Worm (Caenorhabditis elegans) whole organism, L3 larva: ENCODE data around the gene W08F4.7.
A peak's percentile ranks its signal among the peaks of the same experiment; 100 is the strongest.

Experiments
- R02D3.7 ChIP-seq: fragments of 150-350 bp; optimal IDR thresholded peaks from 2 replicates; lab custom pipeline; 2014; ENCODE audit warnings: missing biosample characterization, missing genetic modification characterization
- aly-2 ChIP-seq: fragments of 150-350 bp; optimal IDR thresholded peaks from 2 replicates; lab custom pipeline; 2014; ENCODE audit warnings: missing biosample characterization, missing genetic modification characterization
- ama-1 ChIP-seq: fragments of 150-350 bp; optimal IDR thresholded peaks from 2 replicates; lab custom pipeline; 2018
- ceh-16 ChIP-seq: sonication (generic microtip); optimal IDR thresholded peaks from 2 replicates; lab custom pipeline; 2017; ENCODE audit warnings: missing biosample characterization, missing genetic modification characterization
- ceh-82 ChIP-seq: fragments of 150-350 bp; optimal IDR thresholded peaks from 2 replicates; lab custom pipeline; 2014; ENCODE audit warnings: missing biosample characterization, missing genetic modification characterization
- ceh-9 ChIP-seq: sonication (generic microtip); optimal IDR thresholded peaks from 2 replicates; lab custom pipeline; 2018; ENCODE audit warnings: missing biosample characterization, missing genetic modification characterization
- elt-1 ChIP-seq: fragments of 150-350 bp; optimal IDR thresholded peaks from 2 replicates; lab custom pipeline; 2014; ENCODE audit warnings: missing biosample characterization, missing genetic modification characterization
- elt-2 ChIP-seq: sonication (generic microtip); optimal IDR thresholded peaks from 2 replicates; lab custom pipeline; 2016; ENCODE audit warnings: missing genetic modification reagents, mild to moderate bottlenecking, missing genetic modification characterization, missing compliant biosample characterization
- elt-3 ChIP-seq, 3 experiments: fragments of 150-350 bp in 1 of 3; sonication (generic microtip) in 2 of 3; optimal IDR thresholded peaks; 2 replicates in 2 of 3; 4 replicates in 1 of 3; lab custom pipeline; 2014 to 2017; ENCODE audit warnings: missing biosample characterization in 3 of 3, missing genetic modification characterization in 3 of 3
- eor-1 ChIP-seq, 2 experiments: fragments of 150-350 bp; optimal IDR thresholded peaks; 2 replicates each; lab custom pipeline; 2014 to 2018; ENCODE audit warnings: missing biosample characterization in 2 of 2, missing genetic modification characterization in 2 of 2
- fkh-10 ChIP-seq: sonication (generic microtip); optimal IDR thresholded peaks from 2 replicates; lab custom pipeline; 2017; ENCODE audit warnings: missing biosample characterization, missing genetic modification reagents, missing genetic modification characterization
- fkh-2 ChIP-seq: fragments of 150-350 bp; optimal IDR thresholded peaks from 2 replicates; lab custom pipeline; 2014; ENCODE audit warnings: missing biosample characterization, missing genetic modification reagents, missing genetic modification characterization
- hmg-11 ChIP-seq: sonication (generic microtip); optimal IDR thresholded peaks from 2 replicates; lab custom pipeline; 2016; ENCODE audit warnings: missing genetic modification characterization, missing compliant biosample characterization
- jun-1 ChIP-seq: fragments of 150-350 bp; optimal IDR thresholded peaks from 2 replicates; lab custom pipeline; 2014; ENCODE audit warnings: missing biosample characterization, missing genetic modification reagents, missing genetic modification characterization
- lin-15B ChIP-seq: fragments of 150-350 bp; optimal IDR thresholded peaks from 2 replicates; lab custom pipeline; 2014; ENCODE audit warnings: missing biosample characterization, missing genetic modification characterization
- lin-39 ChIP-seq: fragments of 150-350 bp; optimal IDR thresholded peaks from 2 replicates; lab custom pipeline; 2018; ENCODE audit warnings: missing biosample characterization, missing genetic modification reagents, missing genetic modification characterization
- mdl-1 ChIP-seq: fragments of 150-350 bp; optimal IDR thresholded peaks from 2 replicates; lab custom pipeline; 2014; ENCODE audit warnings: missing biosample characterization, missing genetic modification characterization
- mml-1 ChIP-seq: fragments of 150-350 bp; sonication (generic microtip); optimal IDR thresholded peaks from 3 replicates; lab custom pipeline; 2014; ENCODE audit warnings: missing biosample characterization, missing genetic modification characterization
- nfya-1 ChIP-seq: sonication (generic microtip); optimal IDR thresholded peaks from 2 replicates; lab custom pipeline; 2017; ENCODE audit warnings: missing genetic modification characterization, mild to moderate bottlenecking, missing compliant biosample characterization, antibody characterized with exemption, moderate library complexity; ENCODE audit not compliant: insufficient read depth
- nhr-11 ChIP-seq: fragments of 150-350 bp; optimal IDR thresholded peaks from 2 replicates; lab custom pipeline; 2014; ENCODE audit warnings: missing biosample characterization, missing genetic modification characterization
- nhr-23 ChIP-seq: fragments of 150-350 bp; optimal IDR thresholded peaks from 2 replicates; lab custom pipeline; 2014; ENCODE audit warnings: missing biosample characterization, missing genetic modification reagents, missing genetic modification characterization
- nhr-25 ChIP-seq: sonication (generic microtip); optimal IDR thresholded peaks from 2 replicates; lab custom pipeline; 2017; ENCODE audit warnings: missing biosample characterization, missing genetic modification characterization
- nhr-28 ChIP-seq: fragments of 150-350 bp; optimal IDR thresholded peaks from 2 replicates; lab custom pipeline; 2014; ENCODE audit warnings: missing biosample characterization, missing genetic modification characterization
- nhr-43 ChIP-seq: sonication (generic microtip); optimal IDR thresholded peaks from 2 replicates; lab custom pipeline; 2016; ENCODE audit warnings: mild to moderate bottlenecking, missing genetic modification characterization, missing compliant biosample characterization; ENCODE audit not compliant: poor library complexity, severe bottlenecking
- nhr-76 ChIP-seq: fragments of 150-350 bp; sonication (generic microtip); optimal IDR thresholded peaks from 5 replicates; lab custom pipeline; 2014; ENCODE audit warnings: missing biosample characterization, missing genetic modification characterization
- pha-4 ChIP-seq: fragments of 150-350 bp; optimal IDR thresholded peaks from 2 replicates; lab custom pipeline; 2014; ENCODE audit warnings: missing biosample characterization, missing genetic modification reagents, missing genetic modification characterization
- pqm-1 ChIP-seq: fragments of 150-350 bp; optimal IDR thresholded peaks from 2 replicates; lab custom pipeline; 2017; ENCODE audit warnings: missing biosample characterization, missing genetic modification characterization, inconsistent platforms
- sea-2 ChIP-seq: fragments of 150-350 bp; sonication (generic microtip); optimal IDR thresholded peaks from 4 replicates; lab custom pipeline; 2014; ENCODE audit warnings: missing biosample characterization, missing genetic modification reagents, missing genetic modification characterization
- skn-1 ChIP-seq: fragments of 150-350 bp; optimal IDR thresholded peaks from 2 replicates; lab custom pipeline; 2014; ENCODE audit warnings: missing biosample characterization, missing genetic modification characterization
- snpc-4 ChIP-seq: fragments of 150-350 bp; optimal IDR thresholded peaks from 2 replicates; lab custom pipeline; 2014; ENCODE audit warnings: missing biosample characterization, missing genetic modification characterization
- tbx-2 ChIP-seq: sonication (generic microtip); optimal IDR thresholded peaks from 2 replicates; lab custom pipeline; 2016; ENCODE audit warnings: mild to moderate bottlenecking, missing genetic modification characterization, missing compliant biosample characterization
- unc-39 ChIP-seq: sonication (generic microtip); optimal IDR thresholded peaks from 4 replicates; lab custom pipeline; 2017; ENCODE audit warnings: missing biosample characterization, missing genetic modification characterization
- unc-62 ChIP-seq: fragments of 150-350 bp; sonication (generic microtip); optimal IDR thresholded peaks from 4 replicates; lab custom pipeline; 2014; ENCODE audit warnings: missing biosample characterization, missing genetic modification reagents, missing genetic modification characterization
- ztf-11 ChIP-seq: fragments of 150-350 bp; optimal IDR thresholded peaks from 2 replicates; lab custom pipeline; 2014; ENCODE audit warnings: missing biosample characterization, missing genetic modification characterization
- ztf-4 ChIP-seq: fragments of 150-350 bp; optimal IDR thresholded peaks from 2 replicates; lab custom pipeline; 2014; ENCODE audit warnings: missing biosample characterization, missing genetic modification characterization

W08F4.7 gene

DNA sequence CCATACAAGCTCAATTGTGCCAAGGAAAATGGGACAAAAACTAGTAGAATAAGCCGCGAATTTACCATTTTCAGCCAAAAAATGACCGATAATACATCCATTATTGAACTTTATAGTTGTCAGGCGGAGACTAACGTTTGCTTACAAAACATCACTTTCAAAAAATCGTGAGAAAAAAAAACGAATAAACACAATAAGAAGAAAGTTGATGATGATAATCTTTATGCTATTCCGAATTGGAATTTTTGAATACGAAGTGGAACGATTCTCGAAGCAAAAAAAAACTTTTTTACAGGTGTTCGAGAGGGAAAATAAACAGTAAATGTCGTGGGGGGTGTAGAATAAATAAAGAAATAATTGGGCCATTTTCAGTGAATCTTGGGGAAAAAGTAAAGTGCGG, at the start of gene W08F4.7:
TSS of gene W08F4.7 (minus strand) at position 101 of the 400 bp plus-strand sequence.
- TF ChIP-seq pqm-1 (no peak), skn-1 (tag; lab: Kevin White, UChicago) (no peak), eor-1 (tag; optimal IDR thresholded peaks at IDR 0.05; lab: Kevin White, UChicago) (no peak), nhr-28 (tag; lab: Kevin White, UChicago) (no peak), elt-3 (tag; optimal IDR thresholded peaks at IDR 0.05; lab: Kevin White, UChicago) (no peak), ama-1 (lab: Kevin White, UChicago) (no peak), nhr-25 (tag; lab: Kevin White, UChicago) (no peak), pha-4 (no peak), aly-2 (tag; lab: Kevin White, UChicago) (no peak), snpc-4 (no peak), elt-1 (tag; lab: Kevin White, UChicago) (no peak), nhr-76 (tag; lab: Kevin White, UChicago) (no peak), fkh-2 (no peak), unc-62 (no peak), lin-15B (tag; lab: Kevin White, UChicago) (no peak), unc-39 (no peak), ztf-4 (tag; lab: Kevin White, UChicago) (no peak), tbx-2 (no peak), mdl-1 (tag; lab: Kevin White, UChicago) (no peak)

DNA sequence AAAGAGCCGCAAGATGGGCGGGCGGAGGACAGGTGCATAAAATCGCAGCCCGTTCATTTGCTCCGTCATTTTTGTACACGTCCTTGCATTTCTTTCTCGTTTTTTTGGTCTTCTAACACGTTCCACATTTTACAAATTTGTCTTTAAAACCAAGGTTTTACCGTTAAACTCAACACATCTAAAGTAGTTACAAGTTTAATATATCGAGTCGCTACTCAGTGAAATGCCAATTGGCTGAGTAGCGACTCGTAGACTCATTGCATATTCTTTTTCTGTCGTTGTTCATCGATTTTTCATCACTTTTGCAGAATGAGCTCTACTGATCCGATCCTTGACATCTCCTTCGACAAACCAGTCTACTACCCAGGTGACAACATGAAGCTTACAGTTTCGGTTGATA, 49.7 kb upstream of the W08F4.7 start, which contains the start of gene arrd-1:
TSS of gene arrd-1 (plus strand) at position 301 of the 400 bp plus-strand sequence.
- TF ChIP-seq nhr-76 (tag; lab: Kevin White, UChicago), result no peak
- no peak for TF ChIP-seq mml-1 (tag; lab: Kevin White, UChicago)
- no peak for TF ChIP-seq snpc-4
- no peak for TF ChIP-seq ceh-9
- TF ChIP-seq nfya-1 (tag; lab: Kevin White, UChicago), result no peak
- TF ChIP-seq elt-2 (tag; lab: Kevin White, UChicago), result no peak
- no peak for TF ChIP-seq fkh-2
- no peak for TF ChIP-seq eor-1 (tag; optimal IDR thresholded peaks at IDR 0.05; lab: Kevin White, UChicago)
- no peak for TF ChIP-seq elt-1 (tag; lab: Kevin White, UChicago)
- TF ChIP-seq nhr-28 (tag; lab: Kevin White, UChicago), result no peak
- TF ChIP-seq ceh-16 (tag; lab: Kevin White, UChicago), result no peak
- TF ChIP-seq nhr-11 (tag; lab: Kevin White, UChicago), result no peak
- no peak for TF ChIP-seq lin-39 (tag; lab: Kevin White, UChicago)
- TF ChIP-seq nhr-25 (tag; lab: Kevin White, UChicago), result no peak
- no peak for TF ChIP-seq aly-2 (tag; lab: Kevin White, UChicago)
- no peak for TF ChIP-seq nhr-43 (tag; lab: Kevin White, UChicago)
- no peak for TF ChIP-seq mdl-1 (tag; lab: Kevin White, UChicago)
- TF ChIP-seq pha-4, result no peak
- no peak for TF ChIP-seq ceh-82

ce11 chrII:625926-626325, 48.4 kb upstream of the W08F4.7 start:
- TF ChIP-seq fkh-10 (GFP tag; lab: Kevin White, UChicago), result no peak
- TF ChIP-seq tbx-2, result no peak
- TF ChIP-seq elt-2 (tag; lab: Kevin White, UChicago), result no peak
- no peak for TF ChIP-seq ama-1 (lab: Kevin White, UChicago)
- TF ChIP-seq nhr-23, result peak; percentile 72
- no peak for TF ChIP-seq sea-2 (GFP tag; lab: Kevin White, UChicago)
- TF ChIP-seq nhr-28 (tag; lab: Kevin White, UChicago), result no peak
- TF ChIP-seq elt-1 (tag; lab: Kevin White, UChicago), result no peak
- peak; percentile 86 for TF ChIP-seq hmg-11 (tag; lab: Kevin White, UChicago)
- peak; percentile 48 for TF ChIP-seq nhr-25 (tag; lab: Kevin White, UChicago)
- no peak for TF ChIP-seq lin-15B (tag; lab: Kevin White, UChicago)
- peak; percentile 41 for TF ChIP-seq lin-39 (tag; lab: Kevin White, UChicago)
- TF ChIP-seq skn-1 (tag; lab: Kevin White, UChicago), result no peak
- TF ChIP-seq mdl-1 (tag; lab: Kevin White, UChicago), result no peak
- TF ChIP-seq nfya-1 (tag; lab: Kevin White, UChicago), result peak; percentile 33
- no peak for TF ChIP-seq nhr-43 (tag; lab: Kevin White, UChicago)
- TF ChIP-seq R02D3.7 (tag; lab: Kevin White, UChicago), result no peak
- TF ChIP-seq snpc-4, result no peak
- no peak for TF ChIP-seq elt-3 (tag; optimal IDR thresholded peaks at IDR 0.05; lab: Kevin White, UChicago)
- no peak for TF ChIP-seq ztf-11 (tag; lab: Kevin White, UChicago)
- no peak for TF ChIP-seq mml-1 (tag; lab: Kevin White, UChicago)
- TF ChIP-seq pha-4, result peak; percentile 65
- TF ChIP-seq eor-1 (tag; optimal IDR thresholded peaks at IDR 0.05; lab: Kevin White, UChicago), result no peak
- peak; percentile 8 for TF ChIP-seq jun-1 (tag; lab: Kevin White, UChicago)
- TF ChIP-seq, all 47 proteins: peak for 7
